Fruit fly (Drosophila melanogaster) whole organism, embryonic: ENCODE data around the gene Atx-1.
A peak's percentile ranks its signal among the peaks of the same experiment; 100 is the strongest.

Experiments used
- CG10209 ChIP-seq: fragments of 200-800 bp; sonication (Bioruptor generic); optimal IDR thresholded peaks from 3 replicates; lab custom pipeline; 2017; ENCODE audit warnings: missing biosample characterization, mild to moderate bottlenecking, missing genetic modification characterization, missing genetic modification reagents
- CG10321 ChIP-seq: fragments of 200-800 bp; sonication (Bioruptor generic); IDR thresholded peaks from 2 replicates; pipeline ENCODE4 v1.3.6; 2022; ENCODE audit warnings: missing biosample characterization, missing genetic modification characterization
- CG11695 ChIP-seq: fragments of 200-800 bp; sonication (Bioruptor generic); IDR thresholded peaks from 3 replicates; pipeline ENCODE4 v1.3.6; 2022; ENCODE audit warnings: missing biosample characterization, missing genetic modification characterization
- CG12071 ChIP-seq: fragments of 200-800 bp; sonication (Bioruptor generic); optimal IDR thresholded peaks from 3 replicates; lab custom pipeline; 2018; ENCODE audit warnings: missing biosample characterization, mild to moderate bottlenecking, missing genetic modification characterization
- CG13123 ChIP-seq: fragments of 200-800 bp; sonication (Bioruptor generic); optimal IDR thresholded peaks from 2 replicates; lab custom pipeline; 2016; ENCODE audit warnings: missing biosample characterization, missing genetic modification characterization
- CG14965 ChIP-seq: fragments of 200-800 bp; sonication (Bioruptor generic); optimal IDR thresholded peaks from 2 replicates; lab custom pipeline; 2016; ENCODE audit warnings: missing biosample characterization, missing genetic modification characterization, borderline replicate concordance
- CG15011 ChIP-seq: fragments of 200-800 bp; sonication (Bioruptor generic); optimal IDR thresholded peaks from 3 replicates; lab custom pipeline; 2018; ENCODE audit warnings: missing biosample characterization, mild to moderate bottlenecking, missing genetic modification characterization
- CG1529 ChIP-seq: fragments of 200-800 bp; sonication (Bioruptor generic); optimal IDR thresholded peaks from 3 replicates; lab custom pipeline; 2018; ENCODE audit warnings: missing biosample characterization, missing genetic modification characterization
- CG18011 ChIP-seq: fragments of 200-800 bp; sonication (Bioruptor generic); optimal IDR thresholded peaks from 2 replicates; lab custom pipeline; 2017; ENCODE audit warnings: missing biosample characterization, missing genetic modification characterization, mild to moderate bottlenecking, moderate library complexity, missing genotype
- CG1832 ChIP-seq: fragments of 200-800 bp; sonication (Bioruptor generic); optimal IDR thresholded peaks from 2 replicates; lab custom pipeline; 2017; ENCODE audit warnings: missing biosample characterization, mild to moderate bottlenecking, missing genetic modification characterization, inconsistent platforms
- CG2116 ChIP-seq: fragments of 200-800 bp; sonication (Bioruptor generic); optimal IDR thresholded peaks from 3 replicates; lab custom pipeline; 2018; ENCODE audit warnings: missing biosample characterization, mild to moderate bottlenecking, missing genetic modification characterization
- CG30431 ChIP-seq: fragments of 200-800 bp; sonication (Bioruptor generic); optimal IDR thresholded peaks from 2 replicates; lab custom pipeline; 2017; ENCODE audit warnings: missing biosample characterization, missing genetic modification characterization
- CG32772 ChIP-seq: fragments of 200-800 bp; sonication (Bioruptor generic); IDR thresholded peaks from 2 replicates; pipeline ENCODE4 v1.3.6; 2022; ENCODE audit warnings: missing biosample characterization, missing genetic modification characterization
- CG42726 ChIP-seq: fragments of 200-800 bp; sonication (Bioruptor generic); IDR thresholded peaks from 2 replicates; pipeline ENCODE4 v1.3.6; 2022; ENCODE audit warnings: missing biosample characterization, missing genetic modification characterization; ENCODE audit not compliant: partially characterized antibody
- CG4730 ChIP-seq: fragments of 200-800 bp; sonication (Bioruptor generic); IDR thresholded peaks from 2 replicates; pipeline ENCODE4 v1.3.6; 2022; ENCODE audit warnings: missing biosample characterization, missing genetic modification characterization
- CG8089 ChIP-seq: fragments of 200-800 bp; sonication (Bioruptor generic); optimal IDR thresholded peaks from 3 replicates; lab custom pipeline; 2016; ENCODE audit warnings: missing biosample characterization, missing genetic modification characterization
- CG8359 ChIP-seq: fragments of 200-800 bp; sonication (Bioruptor generic); optimal IDR thresholded peaks from 2 replicates; lab custom pipeline; 2017; ENCODE audit warnings: missing biosample characterization, mild to moderate bottlenecking, missing genetic modification characterization, borderline replicate concordance
- CG8924 ChIP-seq: fragments of 200-800 bp; optimal IDR thresholded peaks from 3 replicates; lab custom pipeline; 2019; ENCODE audit warnings: missing biosample characterization, mild to moderate bottlenecking, missing genetic modification characterization, moderate library complexity
- CrebB ChIP-seq: fragments of 200-800 bp; sonication (Bioruptor generic); optimal IDR thresholded peaks from 3 replicates; lab custom pipeline; 2018; ENCODE audit warnings: missing biosample characterization, mild to moderate bottlenecking, missing genetic modification characterization
- Deaf1 ChIP-seq: fragments of 200-800 bp; optimal IDR thresholded peaks from 3 replicates; lab custom pipeline; 2019; ENCODE audit warnings: missing biosample characterization, mild to moderate bottlenecking, missing genetic modification characterization, moderate library complexity
- Fer2 ChIP-seq: fragments of 200-800 bp; sonication (Bioruptor generic); optimal IDR thresholded peaks from 2 replicates; lab custom pipeline; 2018; ENCODE audit warnings: missing biosample characterization, mild to moderate bottlenecking, missing genetic modification characterization, moderate library complexity
- H15 ChIP-seq: fragments of 200-800 bp; sonication (Bioruptor generic); IDR thresholded peaks from 3 replicates; pipeline ENCODE4 v1.3.6; 2022; ENCODE audit warnings: missing biosample characterization, missing genetic modification characterization
- Hey ChIP-seq: fragments of 200-800 bp; sonication (Bioruptor generic); optimal IDR thresholded peaks from 3 replicates; lab custom pipeline; 2018; ENCODE audit warnings: missing biosample characterization, mild to moderate bottlenecking, missing genetic modification characterization
- Hr39 ChIP-seq: fragments of >200 bp; optimal IDR thresholded peaks from 2 replicates; lab custom pipeline; 2017
- Hr78 ChIP-seq, 2 experiments: fragments of 200-800 bp in 1 of 2; fragments of >200 bp in 1 of 2; sonication (Bioruptor generic) in 1 of 2; optimal IDR thresholded peaks; 2 replicates each; lab custom pipeline; 2017 to 2019; ENCODE audit warnings: missing biosample characterization in 2 of 2, missing genetic modification characterization in 2 of 2, mild to moderate bottlenecking in 1 of 2, moderate library complexity in 1 of 2
- Kr ChIP-seq: fragments of 200-800 bp; sonication (Bioruptor generic); optimal IDR thresholded peaks from 2 replicates; lab custom pipeline; 2017; ENCODE audit warnings: missing biosample characterization, mild to moderate bottlenecking, missing genetic modification characterization
- MTF-1 ChIP-seq: fragments of 200-800 bp; sonication (Bioruptor generic); optimal IDR thresholded peaks from 2 replicates; lab custom pipeline; 2018; ENCODE audit warnings: missing biosample characterization, mild to moderate bottlenecking, missing genetic modification characterization, borderline replicate concordance
- al ChIP-seq: fragments of 200-800 bp; sonication (Bioruptor generic); IDR thresholded peaks from 2 replicates; pipeline ENCODE4 v1.3.6; 2022; ENCODE audit warnings: missing biosample characterization, missing genetic modification characterization
- ap ChIP-seq: fragments of 200-800 bp; sonication (Bioruptor generic); IDR thresholded peaks from 2 replicates; pipeline ENCODE4 v1.3.6; 2022; ENCODE audit warnings: missing biosample characterization, missing genetic modification characterization
- ash1 ChIP-seq: fragments of 200-800 bp; sonication (Bioruptor generic); optimal IDR thresholded peaks from 2 replicates; lab custom pipeline; 2018; ENCODE audit warnings: missing biosample characterization, mild to moderate bottlenecking, missing genetic modification characterization
- ato ChIP-seq: fragments of 200-800 bp; sonication (Bioruptor generic); IDR thresholded peaks from 2 replicates; pipeline ENCODE4 v1.3.6; 2022; ENCODE audit warnings: missing biosample characterization, missing genetic modification characterization; ENCODE audit not compliant: partially characterized antibody
- crol ChIP-seq: fragments of 200-800 bp; sonication (Bioruptor generic); IDR thresholded peaks from 2 replicates; pipeline ENCODE4 v1.3.6; 2022; ENCODE audit warnings: missing biosample characterization, missing genetic modification characterization
- danr ChIP-seq: fragments of 200-800 bp; sonication (Bioruptor generic); IDR thresholded peaks from 2 replicates; pipeline ENCODE4 v1.3.6; 2022; ENCODE audit warnings: missing biosample characterization, missing genetic modification characterization
- dysf ChIP-seq: fragments of 200-800 bp; sonication (Bioruptor generic); IDR thresholded peaks from 3 replicates; pipeline ENCODE4 v1.3.6; 2022; ENCODE audit warnings: missing biosample characterization, missing genetic modification characterization
- eve ChIP-seq, 2 experiments: fragments of >200 bp; optimal IDR thresholded peaks; 2 replicates each; lab custom pipeline; 2017; ENCODE audit warnings: missing biosample characterization in 2 of 2, missing genetic modification characterization in 2 of 2
- eyg ChIP-seq: fragments of 200-800 bp; sonication (Bioruptor generic); optimal IDR thresholded peaks from 3 replicates; lab custom pipeline; 2016; ENCODE audit warnings: missing biosample characterization, missing genetic modification characterization
- gcm2 ChIP-seq: fragments of 200-800 bp; sonication (Bioruptor generic); optimal IDR thresholded peaks from 2 replicates; lab custom pipeline; 2016; ENCODE audit warnings: missing biosample characterization, missing genetic modification characterization
- gfzf ChIP-seq: fragments of 200-800 bp; sonication (Bioruptor generic); optimal IDR thresholded peaks from 2 replicates; lab custom pipeline; 2016; ENCODE audit warnings: missing biosample characterization, mild to moderate bottlenecking, missing genetic modification characterization, moderate library complexity
- ham ChIP-seq: fragments of 200-800 bp; sonication (Bioruptor generic); IDR thresholded peaks from 2 replicates; pipeline ENCODE4 v1.3.6; 2022; ENCODE audit warnings: missing biosample characterization, missing genetic modification characterization
- hbn ChIP-seq: fragments of 200-800 bp; sonication (Bioruptor generic); IDR thresholded peaks from 2 replicates; pipeline ENCODE4 v1.3.6; 2022; ENCODE audit warnings: missing biosample characterization, missing genetic modification characterization; ENCODE audit not compliant: partially characterized antibody
- hkb ChIP-seq, 2 experiments: fragments of 200-800 bp in 1 of 2; fragments of >200 bp in 1 of 2; sonication (Bioruptor generic) in 1 of 2; IDR thresholded peaks in 1 of 2; optimal IDR thresholded peaks in 1 of 2; 2 replicates each; pipeline versions ENCODE4 v1.3.6 to Lab custom; 2017 to 2022; ENCODE audit warnings: missing biosample characterization in 1 of 2, missing genetic modification characterization in 1 of 2
- insv ChIP-seq, 2 experiments: fragments of 200-800 bp; sonication (Bioruptor generic); optimal IDR thresholded peaks; 3 replicates each; lab custom pipeline; 2016 to 2018; ENCODE audit warnings: missing biosample characterization in 2 of 2, missing genetic modification characterization in 2 of 2
- nmo ChIP-seq: fragments of 200-800 bp; sonication (Bioruptor generic); optimal IDR thresholded peaks from 2 replicates; lab custom pipeline; 2018; ENCODE audit warnings: missing biosample characterization, mild to moderate bottlenecking, missing genetic modification characterization, moderate library complexity
- nom ChIP-seq: fragments of 200-800 bp; sonication (Bioruptor generic); optimal IDR thresholded peaks from 2 replicates; lab custom pipeline; 2017; ENCODE audit warnings: missing biosample characterization, missing genetic modification characterization, mild to moderate bottlenecking, moderate library complexity, missing genetic modification reagents
- otp ChIP-seq: fragments of 200-800 bp; sonication (Bioruptor generic); IDR thresholded peaks from 3 replicates; pipeline ENCODE4, ENCODE4 v1.3.6; 2022; ENCODE audit warnings: missing biosample characterization, missing genetic modification characterization
- sens-2 ChIP-seq: fragments of 200-800 bp; sonication (Bioruptor generic); IDR thresholded peaks from 2 replicates; pipeline ENCODE4 v1.3.6; 2022; ENCODE audit warnings: missing biosample characterization, missing genetic modification characterization
- slp2 ChIP-seq: fragments of 200-800 bp; sonication (Bioruptor generic); optimal IDR thresholded peaks from 2 replicates; lab custom pipeline; 2016; ENCODE audit warnings: missing biosample characterization, missing genetic modification characterization
- tin ChIP-seq: fragments of 200-800 bp; sonication (Bioruptor generic); optimal IDR thresholded peaks from 3 replicates; lab custom pipeline; 2016; ENCODE audit warnings: missing biosample characterization, missing genetic modification characterization
- tup ChIP-seq: fragments of 200-800 bp; sonication (Bioruptor generic); optimal IDR thresholded peaks from 2 replicates; lab custom pipeline; 2016; ENCODE audit warnings: missing biosample characterization, mild to moderate bottlenecking, missing genetic modification characterization, moderate library complexity
- wek ChIP-seq: fragments of 200-800 bp; sonication (Bioruptor generic); optimal IDR thresholded peaks from 3 replicates; lab custom pipeline; 2018; ENCODE audit warnings: missing biosample characterization, mild to moderate bottlenecking, missing genetic modification characterization, moderate library complexity

The Atx-1 gene

DNA sequence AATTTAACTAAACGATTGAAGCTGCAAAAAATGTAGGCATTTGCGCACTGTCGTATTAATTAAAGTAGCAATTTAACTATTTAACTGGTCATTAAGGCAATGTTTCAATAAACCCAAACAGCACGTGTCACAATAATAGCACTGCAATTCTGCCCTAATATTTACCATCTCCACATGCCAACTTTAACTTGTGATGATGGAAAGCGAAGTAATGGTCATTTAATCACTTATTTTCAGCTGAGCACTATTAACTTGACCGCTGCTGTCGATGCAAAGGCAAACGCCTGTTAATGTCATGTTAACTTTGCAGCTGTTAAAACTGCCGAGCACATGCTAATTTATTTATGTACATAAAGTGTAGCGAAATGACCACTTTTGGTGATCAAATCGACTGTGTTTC, 28.8 kb upstream of the Atx-1 start (continued):
- TF ChIP-seq CG1529 (GFP tag; lab: Kevin White, UChicago) (peak; percentile 63), MTF-1 (GFP tag; lab: Kevin White, UChicago) (peak; percentile 62), ap (GFP tag; lab: Robert Waterston, UW) (peak; percentile 86), al (GFP tag; lab: Robert Waterston, UW) (peak; percentile 68), nom (GFP tag; lab: Kevin White, UChicago) (no peak), CG32772 (GFP tag; lab: Robert Waterston, UW) (peak; percentile 63), danr (GFP tag; lab: Robert Waterston, UW) (peak; percentile 66), tin (GFP tag; lab: Kevin White, UChicago) (peak; percentile 69), CG4730 (peak; percentile 73), CG18011 (GFP tag; lab: Kevin White, UChicago) (peak; percentile 62), CrebB (tag; lab: Kevin White, UChicago) (peak; percentile 76), CG10321 (GFP tag; lab: Robert Waterston, UW) (peak; percentile 56), Deaf1 (peak; percentile 39), CG30431 (GFP tag; lab: Kevin White, UChicago) (peak; percentile 75), Hr39 (lab: Kevin White, UChicago) (no peak), Fer2 (tag; lab: Kevin White, UChicago) (peak; percentile 39), Hey (peak; percentile 53), nmo (GFP tag; lab: Kevin White, UChicago) (peak; percentile 79), H15 (GFP tag; lab: Robert Waterston, UW) (peak; percentile 70), sens-2 (GFP tag; lab: Robert Waterston, UW) (peak; percentile 75), CG14965 (peak; percentile 8), dysf (peak; percentile 90), gcm2 (GFP tag; lab: Kevin White, UChicago) (peak; percentile 77), ham (GFP tag; lab: Robert Waterston, UW) (peak; percentile 65; the same call in 1 of the 2 replicates), CG8924 (tag; lab: Kevin White, UChicago) (peak; percentile 79), hkb (optimal IDR thresholded peaks at IDR 0.05; lab: Kevin White, UChicago) (no peak), hkb (GFP tag; IDR thresholded peaks at IDR 0.05; lab: Robert Waterston, UW) (peak; percentile 87), CG42726 (GFP tag; lab: Robert Waterston, UW) (no peak), Hr78 (GFP tag; optimal IDR thresholded peaks at IDR 0.05; lab: Kevin White, UChicago) (no peak), eve (GFP tag; optimal IDR thresholded peaks at IDR 0.05; lab: Kevin White, UChicago) (peak in 1 of 2 experiments; percentile 73), slp2 (GFP tag; lab: Kevin White, UChicago) (peak; percentile 76), hbn (GFP tag; lab: Robert Waterston, UW) (no peak), CG8089 (GFP tag; lab: Kevin White, UChicago) (peak; percentile 67), CG15011 (peak; percentile 67), wek (GFP tag; lab: Kevin White, UChicago) (peak; percentile 76), CG10209 (GFP tag; lab: Kevin White, UChicago) (peak; percentile 80), CG13123 (GFP tag; lab: Kevin White, UChicago) (peak; percentile 64), tup (GFP tag; lab: Kevin White, UChicago) (peak; percentile 55), otp (GFP tag; lab: Robert Waterston, UW) (peak; percentile 92), ato (GFP tag; lab: Robert Waterston, UW) (no peak), crol (GFP tag; lab: Robert Waterston, UW) (0 out of 2 replicates have a peak, but pooled peaks have one; percentile 32), CG1832 (GFP tag; lab: Kevin White, UChicago) (no peak), CG8359 (GFP tag; lab: Kevin White, UChicago) (no peak), ash1 (GFP tag; lab: Kevin White, UChicago) (no peak), CG2116 (GFP tag; lab: Kevin White, UChicago) (peak; percentile 27), insv (GFP tag; optimal IDR thresholded peaks at IDR 0.05; lab: Kevin White, UChicago) (no peak), Kr (GFP tag; lab: Kevin White, UChicago) (no peak), CG11695 (peak; percentile 83; the same call in 2 of the 3 replicates), eyg (peak; percentile 67), CG12071 (peak; percentile 91), gfzf (GFP tag; lab: Kevin White, UChicago) (no peak)
